Worm (Caenorhabditis elegans) whole organism, L4 larva: Measurements from ENCODE around the gene F59C12.4.
A peak's percentile ranks its signal among the peaks of the same experiment; 100 is the strongest.

Experiments used
- D1046.2 ChIP-seq: fragments of 200-800 bp; sonication (Bioruptor generic); IDR thresholded peaks from 2 replicates; pipeline ENCODE4 v1.3.6; 2022; ENCODE audit warnings: missing genetic modification characterization, missing compliant biosample characterization
- F37D6.2 ChIP-seq: sonication (generic microtip); optimal IDR thresholded peaks from 2 replicates; lab custom pipeline; 2016; ENCODE audit warnings: mild to moderate bottlenecking, missing genetic modification characterization, missing compliant biosample characterization
- F44E2.7 ChIP-seq: fragments of 200-800 bp; sonication (Bioruptor generic); IDR thresholded peaks from 2 replicates; pipeline ENCODE4 v2.1.2; 2022; ENCODE audit warnings: missing genetic modification characterization, missing compliant biosample characterization
- R02D3.7 ChIP-seq: fragments of 150-350 bp; sonication (generic microtip); optimal IDR thresholded peaks from 3 replicates; lab custom pipeline; 2014; ENCODE audit warnings: missing biosample characterization, missing genetic modification characterization
- T26A8.4 ChIP-seq: fragments of 200-800 bp; sonication (Bioruptor generic); IDR thresholded peaks from 2 replicates; pipeline ENCODE4 v1.3.6; 2022; ENCODE audit warnings: missing genetic modification characterization, missing compliant biosample characterization
- Y105C5A.15 ChIP-seq: fragments of 200-800 bp; sonication (Bioruptor generic); IDR thresholded peaks from 2 replicates; pipeline ENCODE4 v1.3.6; 2022; ENCODE audit warnings: missing genetic modification characterization, missing compliant biosample characterization
- Y48G9A.11 ChIP-seq: fragments of 200-800 bp; sonication (Bioruptor generic); IDR thresholded peaks from 2 replicates; pipeline ENCODE4 v1.3.6; 2022; ENCODE audit warnings: missing genetic modification reagents, missing genetic modification characterization, missing compliant biosample characterization
- Y5F2A.4 ChIP-seq: fragments of 200-800 bp; sonication (Bioruptor generic); optimal IDR thresholded peaks from 2 replicates; lab custom pipeline; 2018; ENCODE audit warnings: mild to moderate bottlenecking, missing genetic modification characterization, missing compliant biosample characterization
- ZK546.5 ChIP-seq, 2 experiments: sonication (generic microtip); optimal IDR thresholded peaks; 2 replicates each; lab custom pipeline; 2017; ENCODE audit warnings: missing biosample characterization in 2 of 2, missing genetic modification characterization in 2 of 2
- aly-2 ChIP-seq: sonication (generic microtip); optimal IDR thresholded peaks from 2 replicates; lab custom pipeline; 2018; ENCODE audit warnings: missing biosample characterization, missing genetic modification characterization
- arid-1 ChIP-seq: fragments of 200-800 bp; sonication (Bioruptor generic); conservative IDR thresholded peaks from 2 replicates; pipeline ENCODE4 v1.3.6; 2022; ENCODE audit warnings: missing genetic modification reagents, missing genetic modification characterization, missing compliant biosample characterization
- ceh-28 ChIP-seq: fragments of 150-350 bp; optimal IDR thresholded peaks from 2 replicates; lab custom pipeline; 2014; ENCODE audit warnings: missing biosample characterization, missing genetic modification reagents, missing genetic modification characterization
- ceh-32 ChIP-seq: sonication (generic microtip); optimal IDR thresholded peaks from 2 replicates; lab custom pipeline; 2016; ENCODE audit warnings: mild to moderate bottlenecking, missing genetic modification characterization, missing compliant biosample characterization; ENCODE audit not compliant: poor library complexity
- ceh-62 ChIP-seq: sonication (generic microtip); optimal IDR thresholded peaks from 2 replicates; lab custom pipeline; 2017; ENCODE audit warnings: missing biosample characterization, missing genetic modification characterization
- daf-16 ChIP-seq, 3 experiments: sonication (generic microtip); optimal IDR thresholded peaks; 2 replicates each; lab custom pipeline; 2016 to 2017; ENCODE audit warnings: missing genetic modification characterization in 3 of 3, missing genetic modification reagents in 3 of 3, mild to moderate bottlenecking in 2 of 3, missing compliant biosample characterization in 2 of 3, missing biosample characterization in 1 of 3, moderate library complexity in 1 of 3
- daf-8 ChIP-seq: fragments of 200-800 bp; sonication (Bioruptor generic); IDR thresholded peaks from 2 replicates; pipeline ENCODE4 v1.3.6; 2022; ENCODE audit warnings: missing genetic modification characterization, missing compliant biosample characterization
- dmd-6 ChIP-seq: fragments of 200-800 bp; sonication (Bioruptor generic); IDR thresholded peaks from 2 replicates; pipeline ENCODE4 v1.3.6; 2022; ENCODE audit warnings: missing genetic modification reagents, missing genetic modification characterization, missing compliant biosample characterization
- dmd-8 ChIP-seq: fragments of 200-800 bp; sonication (Bioruptor generic); IDR thresholded peaks from 2 replicates; pipeline ENCODE4 v1.3.6; 2022; ENCODE audit warnings: missing genetic modification characterization, missing compliant biosample characterization
- dpl-1 ChIP-seq: fragments of 150-350 bp; optimal IDR thresholded peaks from 2 replicates; lab custom pipeline; 2014; ENCODE audit warnings: missing biosample characterization, missing genetic modification reagents, missing genetic modification characterization
- dve-1 ChIP-seq: sonication (generic microtip); optimal IDR thresholded peaks from 2 replicates; lab custom pipeline; 2017; ENCODE audit warnings: antibody characterized with exemption, mild to moderate bottlenecking, missing genetic modification characterization, missing compliant biosample characterization; ENCODE audit not compliant: insufficient read depth
- egl-27 ChIP-seq: sonication (generic microtip); optimal IDR thresholded peaks from 3 replicates; lab custom pipeline; 2017; ENCODE audit warnings: missing biosample characterization, missing genetic modification reagents, missing genetic modification characterization
- egl-43 ChIP-seq: fragments of 200-800 bp; sonication (Bioruptor generic); IDR thresholded peaks from 2 replicates; pipeline ENCODE4 v1.3.6; 2022; ENCODE audit warnings: missing genetic modification reagents, missing genetic modification characterization, missing compliant biosample characterization
- fkh-10 ChIP-seq: fragments of 150-350 bp; optimal IDR thresholded peaks from 2 replicates; lab custom pipeline; 2014; ENCODE audit warnings: missing biosample characterization, missing genetic modification reagents, missing genetic modification characterization
- hlh-30 ChIP-seq: sonication (generic microtip); optimal IDR thresholded peaks from 2 replicates; lab custom pipeline; 2017; ENCODE audit warnings: antibody characterized with exemption, mild to moderate bottlenecking, missing genetic modification characterization, missing compliant biosample characterization; ENCODE audit not compliant: insufficient read depth
- jun-1 ChIP-seq: fragments of 150-350 bp; optimal IDR thresholded peaks from 2 replicates; lab custom pipeline; 2014; ENCODE audit warnings: missing biosample characterization, missing genetic modification reagents, missing genetic modification characterization
- lin-15B ChIP-seq: fragments of 150-350 bp; sonication (generic microtip); optimal IDR thresholded peaks from 3 replicates; lab custom pipeline; 2014; ENCODE audit warnings: missing biosample characterization, missing genetic modification characterization
- lin-38 ChIP-seq: fragments of 200-800 bp; sonication (Bioruptor generic); IDR thresholded peaks from 2 replicates; pipeline ENCODE4 v1.3.6; 2022; ENCODE audit warnings: missing genetic modification reagents, missing genetic modification characterization, missing compliant biosample characterization
- lir-3 ChIP-seq: sonication (generic microtip); optimal IDR thresholded peaks from 2 replicates; lab custom pipeline; 2016; ENCODE audit warnings: mild to moderate bottlenecking, missing genetic modification characterization, missing compliant biosample characterization
- mxl-2 ChIP-seq: fragments of 200-800 bp; sonication (Bioruptor generic); conservative IDR thresholded peaks from 2 replicates; pipeline ENCODE4 v1.3.6; 2022; ENCODE audit warnings: missing genetic modification reagents, missing genetic modification characterization, missing compliant biosample characterization
- mxl-3 ChIP-seq: fragments of 200-800 bp; sonication (Bioruptor generic); optimal IDR thresholded peaks from 2 replicates; lab custom pipeline; 2018; ENCODE audit warnings: mild to moderate bottlenecking, missing genetic modification characterization, missing compliant biosample characterization
- nhr-102 ChIP-seq: sonication (generic microtip); optimal IDR thresholded peaks from 2 replicates; lab custom pipeline; 2016; ENCODE audit warnings: mild to moderate bottlenecking, missing genetic modification characterization, moderate library complexity, missing compliant biosample characterization
- nhr-111 ChIP-seq: fragments of 200-800 bp; sonication (Bioruptor generic); optimal IDR thresholded peaks from 2 replicates; lab custom pipeline; 2018; ENCODE audit warnings: mild to moderate bottlenecking, missing genetic modification characterization, missing compliant biosample characterization
- nhr-25 ChIP-seq: sonication (generic microtip); optimal IDR thresholded peaks from 2 replicates; lab custom pipeline; 2017; ENCODE audit warnings: missing genetic modification characterization, mild to moderate bottlenecking, missing compliant biosample characterization, antibody characterized with exemption, moderate library complexity, borderline replicate concordance; ENCODE audit not compliant: insufficient read depth
- nhr-42 ChIP-seq: fragments of 200-800 bp; sonication (Bioruptor generic); IDR thresholded peaks from 2 replicates; pipeline ENCODE4 v1.3.6; 2022; ENCODE audit warnings: missing genetic modification characterization, missing compliant biosample characterization
- nhr-76 ChIP-seq: fragments of 150-350 bp; optimal IDR thresholded peaks from 2 replicates; lab custom pipeline; 2014; ENCODE audit warnings: missing biosample characterization, missing genetic modification characterization
- php-3 ChIP-seq: fragments of 200-800 bp; sonication (Bioruptor generic); IDR thresholded peaks from 2 replicates; pipeline ENCODE4 v1.3.6; 2022; ENCODE audit warnings: missing genetic modification reagents, missing genetic modification characterization, missing compliant biosample characterization
- pqm-1 ChIP-seq: sonication (generic microtip); optimal IDR thresholded peaks from 2 replicates; lab custom pipeline; 2017; ENCODE audit warnings: missing biosample characterization, missing genetic modification characterization
- rbr-2 ChIP-seq: sonication (generic microtip); optimal IDR thresholded peaks from 2 replicates; lab custom pipeline; 2016; ENCODE audit warnings: missing genotype, missing genetic modification characterization, missing compliant biosample characterization
- saeg-2 ChIP-seq: fragments of 200-800 bp; sonication (Bioruptor generic); IDR thresholded peaks from 2 replicates; pipeline ENCODE4 v1.3.6; 2022; ENCODE audit warnings: missing genetic modification reagents, missing genetic modification characterization, missing compliant biosample characterization
- set-16 ChIP-seq: fragments of 200-800 bp; sonication (Bioruptor generic); IDR thresholded peaks from 2 replicates; pipeline ENCODE4 v1.3.6; 2022; ENCODE audit warnings: missing genetic modification reagents, missing genetic modification characterization, missing compliant biosample characterization
- skn-1 ChIP-seq: fragments of 150-350 bp; optimal IDR thresholded peaks from 2 replicates; lab custom pipeline; 2014; ENCODE audit warnings: missing biosample characterization, missing genetic modification characterization
- snpc-1.2 ChIP-seq: fragments of 200-800 bp; sonication (Bioruptor generic); IDR thresholded peaks from 2 replicates; pipeline ENCODE4 v1.3.6; 2022; ENCODE audit warnings: missing genetic modification reagents, missing genetic modification characterization, missing compliant biosample characterization
- snpc-4 ChIP-seq: fragments of 150-350 bp; optimal IDR thresholded peaks from 2 replicates; lab custom pipeline; 2014; ENCODE audit warnings: missing biosample characterization, missing genetic modification characterization
- spr-3 ChIP-seq: fragments of 200-800 bp; sonication (Bioruptor generic); optimal IDR thresholded peaks from 2 replicates; lab custom pipeline; 2018; ENCODE audit warnings: mild to moderate bottlenecking, missing genetic modification characterization, missing compliant biosample characterization
- tag-97 ChIP-seq: fragments of 200-800 bp; sonication (Bioruptor generic); IDR thresholded peaks from 2 replicates; pipeline ENCODE4 v1.3.6; 2022; ENCODE audit warnings: missing genetic modification characterization, missing compliant biosample characterization
- unc-39 ChIP-seq: sonication (generic microtip); optimal IDR thresholded peaks from 2 replicates; lab custom pipeline; 2017; ENCODE audit warnings: missing biosample characterization, missing genetic modification characterization
- unc-62 ChIP-seq, 3 experiments: fragments of 150-350 bp in 1 of 3; sonication (generic microtip); optimal IDR thresholded peaks in 2 of 3; peaks in 1 of 3; 1 replicate in 1 of 3; 2 replicates in 2 of 3; lab custom pipeline; 2014 to 2017; ENCODE audit warnings: missing biosample characterization in 3 of 3, missing genetic modification characterization in 3 of 3, missing genetic modification reagents in 3 of 3, missing genotype in 1 of 3
- zip-2 ChIP-seq: fragments of 150-350 bp; optimal IDR thresholded peaks from 2 replicates; lab custom pipeline; 2014; ENCODE audit warnings: missing biosample characterization, missing genetic modification characterization
- ztf-11 ChIP-seq: fragments of 150-350 bp; optimal IDR thresholded peaks from 2 replicates; lab custom pipeline; 2014; ENCODE audit warnings: missing biosample characterization, missing genetic modification characterization
- ztf-7 ChIP-seq: fragments of 150-350 bp; optimal IDR thresholded peaks from 2 replicates; lab custom pipeline; 2014; ENCODE audit warnings: missing biosample characterization, missing genetic modification characterization

The F59C12.4 gene

ce11 chrX:16590803-16591202 lies 11.6 kb downstream of the F59C12.4 start (continued):
- no peak for TF ChIP-seq ztf-11
- TF ChIP-seq unc-39 (tag; lab: Kevin White, UChicago), result no peak
- peak; percentile 70 for TF ChIP-seq dmd-6
- TF ChIP-seq set-16 (GFP tag; lab: Robert Waterston, UW), result peak; percentile 25; the same call in 1 of the 2 replicates
- TF ChIP-seq daf-8, result no peak
- no peak for TF ChIP-seq skn-1 (tag; lab: Kevin White, UChicago)
- peak; percentile 24 for TF ChIP-seq dpl-1 (GFP tag; lab: Kevin White, UChicago)
- TF ChIP-seq ceh-28 (tag; lab: Kevin White, UChicago), result no peak
- no peak for TF ChIP-seq php-3 (GFP tag; lab: Robert Waterston, UW)
- TF ChIP-seq F44E2.7 (GFP tag; lab: Robert Waterston, UW), result no peak
- TF ChIP-seq nhr-76 (tag; lab: Kevin White, UChicago), result no peak
- peak; percentile 72 for TF ChIP-seq mxl-2 (GFP tag; lab: Robert Waterston, UW)
- TF ChIP-seq Y5F2A.4 (GFP tag; lab: Kevin White, UChicago), result peak; percentile 42
- TF ChIP-seq dve-1 (tag; lab: Kevin White, UChicago), result no peak
- no peak for TF ChIP-seq egl-27
- peak; percentile 78; the same call in 1 of the 2 replicates for TF ChIP-seq T26A8.4 (GFP tag; lab: Robert Waterston, UW)
- no peak for TF ChIP-seq jun-1 (tag; lab: Kevin White, UChicago)
- TF ChIP-seq ceh-32 (tag; lab: Kevin White, UChicago), result peak; percentile 14
- TF ChIP-seq nhr-25 (tag; lab: Kevin White, UChicago), result peak; percentile 33
- TF ChIP-seq lir-3 (tag; lab: Kevin White, UChicago), result peak; percentile 42
- peak; percentile 63; the same call in 1 of the 2 replicates for TF ChIP-seq Y48G9A.11
- TF ChIP-seq daf-16 (GFP tag; optimal IDR thresholded peaks at IDR 0.05; lab: Kevin White, UChicago), result peak; percentile 36 to 80
- peak; percentile 58 for TF ChIP-seq daf-16 (tag; optimal IDR thresholded peaks at IDR 0.05; lab: Kevin White, UChicago)
- peak; percentile 68 for TF ChIP-seq zip-2 (tag; lab: Kevin White, UChicago)
- TF ChIP-seq spr-3, result peak; percentile 55
- no peak for TF ChIP-seq R02D3.7 (tag; lab: Kevin White, UChicago)
- TF ChIP-seq egl-43, result peak; percentile 94
- TF ChIP-seq nhr-42, result peak; percentile 84
- TF ChIP-seq aly-2 (tag; lab: Kevin White, UChicago), result no peak
- no peak for TF ChIP-seq lin-15B (tag; lab: Kevin White, UChicago)
- peak; percentile 3 for TF ChIP-seq snpc-4 (tag; lab: Kevin White, UChicago)
- TF ChIP-seq nhr-111 (GFP tag; lab: Kevin White, UChicago), result no peak
- no peak for TF ChIP-seq fkh-10 (GFP tag; lab: Kevin White, UChicago)
- TF ChIP-seq lin-38 (GFP tag; lab: Robert Waterston, UW), result no peak
- peak; percentile 80; the same call in 1 of the 2 replicates for TF ChIP-seq D1046.2
- TF ChIP-seq F37D6.2 (tag; lab: Kevin White, UChicago), result peak; percentile 52
- no peak for TF ChIP-seq nhr-102 (tag; lab: Kevin White, UChicago)
- TF ChIP-seq snpc-1.2 (GFP tag; lab: Robert Waterston, UW), result peak; percentile 85
- TF ChIP-seq unc-62 (GFP tag; optimal IDR thresholded peaks at IDR 0.05 in 1 of 2; lab: Kevin White, UChicago), result no peak
- no peak for TF ChIP-seq unc-62 (tag; optimal IDR thresholded peaks at IDR 0.05; lab: Kevin White, UChicago)
- TF ChIP-seq Y105C5A.15, result peak; percentile 68; the same call in 1 of the 2 replicates
- no peak for TF ChIP-seq ceh-62
- peak; percentile 62 for TF ChIP-seq ztf-7 (tag; lab: Kevin White, UChicago)
- TF ChIP-seq hlh-30 (tag; lab: Kevin White, UChicago), result peak; percentile 58
- no peak for TF ChIP-seq ZK546.5 (tag; optimal IDR thresholded peaks at IDR 0.05; lab: Kevin White, UChicago)
- TF ChIP-seq rbr-2 (tag; lab: Kevin White, UChicago), result peak; percentile 80
- TF ChIP-seq pqm-1 (tag; lab: Kevin White, UChicago), result no peak
- TF ChIP-seq arid-1 (GFP tag; lab: Robert Waterston, UW), result peak; percentile 77; the same call in 1 of the 2 replicates
- no peak for TF ChIP-seq tag-97 (GFP tag; lab: Robert Waterston, UW)
- TF ChIP-seq dmd-8 (GFP tag; lab: Robert Waterston, UW), result peak; percentile 87
- TF ChIP-seq saeg-2 (GFP tag; lab: Robert Waterston, UW), result no peak
- TF ChIP-seq mxl-3 (GFP tag; lab: Kevin White, UChicago), result peak; percentile 50
